Fruit fly (Drosophila melanogaster) whole organism, embryonic: Measurements from ENCODE around the gene CG17855.

Experiments
- Adf1 ChIP-seq: fragments of 200-800 bp; sonication (Bioruptor generic); IDR thresholded peaks from 2 replicates; pipeline ENCODE4 v1.3.6; 2022; ENCODE audit warnings: missing biosample characterization, missing genetic modification characterization
- C15 ChIP-seq: fragments of 200-800 bp; sonication (Bioruptor generic); IDR thresholded peaks from 3 replicates; pipeline ENCODE4 v1.3.6; 2022; ENCODE audit warnings: missing biosample characterization, missing genetic modification characterization
- CG11093 ChIP-seq: fragments of 200-800 bp; sonication (Bioruptor generic); IDR thresholded peaks from 3 replicates; pipeline ENCODE4 v1.3.6; 2022; ENCODE audit warnings: missing biosample characterization, missing genetic modification characterization
- CG11560 ChIP-seq: fragments of 200-800 bp; sonication (Bioruptor generic); IDR thresholded peaks from 3 replicates; pipeline ENCODE4 v1.3.6; 2022; ENCODE audit warnings: missing biosample characterization, missing genetic modification characterization
- CG13424 ChIP-seq: fragments of 200-800 bp; sonication (Bioruptor generic); optimal IDR thresholded peaks from 2 replicates; lab custom pipeline; 2019; ENCODE audit warnings: missing biosample characterization, mild to moderate bottlenecking, missing genetic modification characterization, moderate library complexity
- CG13775 ChIP-seq: fragments of 200-800 bp; sonication (Bioruptor generic); optimal IDR thresholded peaks from 3 replicates; lab custom pipeline; 2017; ENCODE audit warnings: missing biosample characterization, mild to moderate bottlenecking, missing genetic modification characterization
- CG15696 ChIP-seq: fragments of 200-800 bp; sonication (Bioruptor generic); optimal IDR thresholded peaks from 2 replicates; lab custom pipeline; 2019; ENCODE audit warnings: missing biosample characterization, mild to moderate bottlenecking, missing genetic modification characterization, moderate library complexity
- CG1602 ChIP-seq: fragments of 200-800 bp; sonication (Bioruptor generic); optimal IDR thresholded peaks from 3 replicates; lab custom pipeline; 2016; ENCODE audit warnings: missing biosample characterization, missing genetic modification characterization
- CG1603 ChIP-seq: fragments of 200-800 bp; sonication (Bioruptor generic); optimal IDR thresholded peaks from 2 replicates; lab custom pipeline; 2019; ENCODE audit warnings: missing biosample characterization, mild to moderate bottlenecking, missing genetic modification characterization, moderate library complexity
- CG1832 ChIP-seq: fragments of 200-800 bp; sonication (Bioruptor generic); optimal IDR thresholded peaks from 2 replicates; lab custom pipeline; 2017; ENCODE audit warnings: missing biosample characterization, mild to moderate bottlenecking, missing genetic modification characterization, inconsistent platforms
- CG18599 ChIP-seq: fragments of 200-800 bp; sonication (Bioruptor generic); optimal IDR thresholded peaks from 3 replicates; lab custom pipeline; 2017; ENCODE audit warnings: missing biosample characterization, missing genetic modification characterization, mild to moderate bottlenecking, moderate library complexity, missing genetic modification reagents
- CG2116 ChIP-seq: fragments of 200-800 bp; sonication (Bioruptor generic); optimal IDR thresholded peaks from 3 replicates; lab custom pipeline; 2018; ENCODE audit warnings: missing biosample characterization, mild to moderate bottlenecking, missing genetic modification characterization
- CG2129 ChIP-seq: fragments of 200-800 bp; sonication (Bioruptor generic); IDR thresholded peaks from 2 replicates; pipeline ENCODE4 v1.3.6; 2022; ENCODE audit warnings: missing biosample characterization, missing genetic modification characterization; ENCODE audit not compliant: partially characterized antibody
- CG4707 ChIP-seq: fragments of 200-800 bp; sonication (Bioruptor generic); optimal IDR thresholded peaks from 2 replicates; lab custom pipeline; 2018; ENCODE audit warnings: missing biosample characterization, mild to moderate bottlenecking, missing genetic modification characterization, moderate library complexity
- CG6254 ChIP-seq: fragments of 200-800 bp; sonication (Bioruptor generic); optimal IDR thresholded peaks from 3 replicates; lab custom pipeline; 2017; ENCODE audit warnings: mild to moderate bottlenecking, missing biosample characterization, missing genetic modification reagents, missing genetic modification characterization
- CG6272 ChIP-seq: fragments of 200-800 bp; sonication (Bioruptor generic); IDR thresholded peaks from 2 replicates; pipeline ENCODE4 v1.3.6; 2022; ENCODE audit warnings: missing biosample characterization, missing genetic modification characterization
- CG7745 ChIP-seq: fragments of 200-800 bp; sonication (Bioruptor generic); optimal IDR thresholded peaks from 2 replicates; lab custom pipeline; 2018; ENCODE audit warnings: missing biosample characterization, mild to moderate bottlenecking, missing genetic modification characterization, moderate library complexity
- CG8359 ChIP-seq: fragments of 200-800 bp; sonication (Bioruptor generic); optimal IDR thresholded peaks from 2 replicates; lab custom pipeline; 2017; ENCODE audit warnings: missing biosample characterization, mild to moderate bottlenecking, missing genetic modification characterization, borderline replicate concordance
- Deaf1 ChIP-seq: fragments of 200-800 bp; optimal IDR thresholded peaks from 3 replicates; lab custom pipeline; 2019; ENCODE audit warnings: missing biosample characterization, mild to moderate bottlenecking, missing genetic modification characterization, moderate library complexity
- Doc3 ChIP-seq: fragments of 200-800 bp; sonication (Bioruptor generic); IDR thresholded peaks from 3 replicates; pipeline ENCODE4 v1.3.6; 2022; ENCODE audit warnings: missing biosample characterization, missing genetic modification characterization; ENCODE audit not compliant: partially characterized antibody
- Meics ChIP-seq: fragments of 200-800 bp; sonication (Bioruptor generic); optimal IDR thresholded peaks from 2 replicates; lab custom pipeline; 2017; ENCODE audit warnings: missing biosample characterization, mild to moderate bottlenecking, missing genetic modification characterization
- Mrtf ChIP-seq: fragments of 200-800 bp; sonication (Bioruptor generic); IDR thresholded peaks from 3 replicates; pipeline ENCODE4 v1.3.6; 2022; ENCODE audit warnings: missing biosample characterization, missing genetic modification characterization
- Myb ChIP-seq: fragments of 200-800 bp; sonication (Bioruptor generic); optimal IDR thresholded peaks from 2 replicates; lab custom pipeline; 2016; ENCODE audit warnings: missing biosample characterization, missing genetic modification characterization
- Rfx ChIP-seq: fragments of 200-800 bp; sonication (Bioruptor generic); IDR thresholded peaks from 2 replicates; pipeline ENCODE4 v1.3.6; 2022; ENCODE audit warnings: missing biosample characterization, missing genetic modification characterization
- Xrp1 ChIP-seq: fragments of 200-800 bp; sonication (Bioruptor generic); IDR thresholded peaks from 2 replicates; pipeline ENCODE4 v1.3.6; 2022; ENCODE audit warnings: missing biosample characterization, missing genetic modification characterization
- aop ChIP-seq: fragments of 200-800 bp; sonication (Bioruptor generic); IDR thresholded peaks from 2 replicates; pipeline ENCODE4 v1.3.6; 2022; ENCODE audit warnings: missing biosample characterization, missing genetic modification characterization
- bigmax ChIP-seq: fragments of 200-800 bp; sonication (Bioruptor generic); optimal IDR thresholded peaks from 2 replicates; lab custom pipeline; 2018; ENCODE audit warnings: missing biosample characterization, mild to moderate bottlenecking, missing genetic modification characterization
- bsh ChIP-seq, 2 experiments: fragments of 200-800 bp; sonication (Bioruptor generic); optimal IDR thresholded peaks; 2 replicates each; lab custom pipeline; 2017 to 2018; ENCODE audit warnings: mild to moderate bottlenecking in 2 of 2, missing biosample characterization in 2 of 2, missing genetic modification characterization in 2 of 2, moderate library complexity in 1 of 2
- fu2 ChIP-seq: fragments of 200-800 bp; sonication (Bioruptor generic); optimal IDR thresholded peaks from 2 replicates; lab custom pipeline; 2016; ENCODE audit warnings: missing biosample characterization, missing genetic modification characterization
- gfzf ChIP-seq: fragments of 200-800 bp; sonication (Bioruptor generic); optimal IDR thresholded peaks from 2 replicates; lab custom pipeline; 2016; ENCODE audit warnings: missing biosample characterization, mild to moderate bottlenecking, missing genetic modification characterization, moderate library complexity
- hb ChIP-seq: fragments of 200-800 bp; sonication (Bioruptor generic); IDR thresholded peaks from 3 replicates; pipeline ENCODE4 v1.3.6; 2022; ENCODE audit warnings: missing biosample characterization, missing genetic modification characterization; ENCODE audit not compliant: partially characterized antibody
- ind ChIP-seq: fragments of 200-800 bp; sonication (Bioruptor generic); optimal IDR thresholded peaks from 3 replicates; lab custom pipeline; 2016; ENCODE audit warnings: missing biosample characterization, missing genetic modification characterization
- knrl ChIP-seq: fragments of 200-800 bp; sonication (Bioruptor generic); IDR thresholded peaks from 3 replicates; pipeline ENCODE4 v1.3.6; 2022; ENCODE audit warnings: missing biosample characterization, missing genetic modification characterization; ENCODE audit not compliant: partially characterized antibody
- lilli ChIP-seq: fragments of 200-800 bp; sonication (Bioruptor generic); optimal IDR thresholded peaks from 3 replicates; lab custom pipeline; 2016; ENCODE audit warnings: missing biosample characterization, missing genetic modification characterization
- sc ChIP-seq, 3 experiments: fragments of >200 bp in 2 of 3; fragments of 200-800 bp in 1 of 3; sonication (Bioruptor generic) in 1 of 3; optimal IDR thresholded peaks; 2 replicates in 2 of 3; 3 replicates in 1 of 3; lab custom pipeline; 2017; ENCODE audit warnings: mild to moderate bottlenecking in 1 of 3, missing biosample characterization in 1 of 3, missing genetic modification characterization in 1 of 3, missing genetic modification reagents in 1 of 3
- scrt ChIP-seq: fragments of 200-800 bp; sonication (Bioruptor generic); optimal IDR thresholded peaks from 2 replicates; lab custom pipeline; 2018; ENCODE audit warnings: missing biosample characterization, mild to moderate bottlenecking, missing genetic modification characterization, moderate library complexity
- sim ChIP-seq: fragments of 200-800 bp; sonication (Bioruptor generic); IDR thresholded peaks from 2 replicates; pipeline ENCODE4 v1.3.6; 2022; ENCODE audit warnings: missing biosample characterization, missing genetic modification characterization
- slou ChIP-seq: fragments of 200-800 bp; sonication (Bioruptor generic); optimal IDR thresholded peaks from 3 replicates; lab custom pipeline; 2016; ENCODE audit warnings: missing biosample characterization, missing genetic modification characterization
- ssp ChIP-seq: fragments of 200-800 bp; sonication (Bioruptor generic); IDR thresholded peaks from 2 replicates; pipeline ENCODE4 v1.3.6; 2022; ENCODE audit warnings: missing biosample characterization, missing genetic modification characterization
- stc ChIP-seq: fragments of 200-800 bp; sonication (Bioruptor generic); IDR thresholded peaks from 2 replicates; pipeline ENCODE4 v1.3.6; 2022; ENCODE audit warnings: missing biosample characterization, missing genetic modification characterization
- tll ChIP-seq, 2 experiments: fragments of 200-800 bp in 1 of 2; fragments of >200 bp in 1 of 2; sonication (Bioruptor generic) in 1 of 2; optimal IDR thresholded peaks; 2 replicates each; lab custom pipeline; 2017 to 2019; ENCODE audit warnings: missing biosample characterization in 2 of 2, missing genetic modification characterization in 2 of 2, mild to moderate bottlenecking in 1 of 2, moderate library complexity in 1 of 2
- toy ChIP-seq: fragments of 200-800 bp; sonication (Bioruptor generic); IDR thresholded peaks from 2 replicates; pipeline ENCODE4 v1.3.6; 2022; ENCODE audit warnings: missing biosample characterization, missing genetic modification characterization
- unc-4 ChIP-seq: fragments of 200-800 bp; sonication (Bioruptor generic); IDR thresholded peaks from 2 replicates; pipeline ENCODE4 v1.3.6; 2022; ENCODE audit warnings: missing biosample characterization, missing genetic modification characterization; ENCODE audit not compliant: partially characterized antibody
- vvl ChIP-seq: fragments of 200-800 bp; sonication (Bioruptor generic); IDR thresholded peaks from 2 replicates; pipeline ENCODE4 v1.3.6; 2022; ENCODE audit warnings: missing biosample characterization, missing genetic modification characterization
- wek ChIP-seq: fragments of 200-800 bp; sonication (Bioruptor generic); optimal IDR thresholded peaks from 3 replicates; lab custom pipeline; 2018; ENCODE audit warnings: missing biosample characterization, mild to moderate bottlenecking, missing genetic modification characterization, moderate library complexity
- wor ChIP-seq: fragments of 200-800 bp; sonication (Bioruptor generic); IDR thresholded peaks from 2 replicates; pipeline ENCODE4 v1.3.6; 2022; ENCODE audit warnings: missing biosample characterization, missing genetic modification characterization
- yki ChIP-seq: fragments of >200 bp; optimal IDR thresholded peaks from 3 replicates; lab custom pipeline; 2018
- zfh1 ChIP-seq: fragments of 200-800 bp; sonication (Bioruptor generic); IDR thresholded peaks from 3 replicates; pipeline ENCODE4 v1.3.6; 2022; ENCODE audit warnings: missing biosample characterization, missing genetic modification characterization

The CG17855 gene

DNA sequence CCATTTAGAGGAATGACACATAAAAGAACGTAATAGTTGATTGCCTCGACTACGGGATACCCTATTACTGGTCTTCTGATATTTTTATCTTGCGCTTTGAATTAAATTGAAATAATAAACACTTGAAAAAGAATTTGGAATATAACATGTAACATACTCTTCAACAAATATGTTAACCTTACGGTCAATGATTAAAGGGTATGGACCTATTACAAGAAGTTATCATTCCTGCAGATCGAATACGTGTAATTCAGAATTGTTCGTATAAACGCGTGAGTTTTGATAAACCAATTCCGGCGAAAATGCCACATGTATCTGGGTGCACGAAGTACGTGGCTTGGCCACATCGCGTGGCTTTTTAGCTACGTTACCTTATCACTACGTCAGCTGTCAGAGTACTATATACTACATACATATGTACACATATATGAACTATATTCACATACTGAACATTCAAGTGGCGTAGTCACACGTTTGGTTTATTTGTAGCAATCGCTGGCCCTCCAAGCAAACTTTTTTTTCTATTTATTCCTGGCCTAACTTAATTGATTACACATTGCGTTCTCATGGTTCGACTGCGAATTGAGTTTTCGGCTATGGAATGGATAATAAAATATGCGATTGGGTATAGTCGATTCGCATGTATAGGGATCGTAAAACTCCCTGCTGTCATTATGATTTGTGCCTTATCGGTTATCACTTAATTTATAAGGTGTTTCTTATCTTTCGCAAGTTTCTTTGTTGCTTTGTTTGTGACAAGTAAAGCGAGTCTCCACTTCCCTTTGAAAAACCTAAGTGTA, 41.9 kb upstream of the CG17855 start (continued):
- TF ChIP-seq CG2129 (GFP tag; lab: Robert Waterston, UW) (no peak), sim (GFP tag; lab: Robert Waterston, UW) (peak; percentile 45; the same call in 1 of the 2 replicates), toy (GFP tag; lab: Robert Waterston, UW) (no peak), CG6272 (GFP tag; lab: Robert Waterston, UW) (0 out of 2 replicates have a peak, but pooled peaks have one; percentile 30), CG2116 (GFP tag; lab: Kevin White, UChicago) (no peak), wor (no peak), CG13775 (GFP tag; lab: Kevin White, UChicago) (peak; percentile 26), Xrp1 (GFP tag; lab: Robert Waterston, UW) (peak; percentile 68), ind (peak; percentile 73), scrt (GFP tag; lab: Kevin White, UChicago) (peak; percentile 20), sc (optimal IDR thresholded peaks at IDR 0.05; lab: Kevin White, UChicago) (no peak), sc (GFP tag; optimal IDR thresholded peaks at IDR 0.05; lab: Kevin White, UChicago) (peak; percentile 24), CG1602 (GFP tag; lab: Kevin White, UChicago) (no peak), CG8359 (GFP tag; lab: Kevin White, UChicago) (no peak), CG4707 (GFP tag; lab: Kevin White, UChicago) (no peak), CG15696 (tag; lab: Kevin White, UChicago) (peak; percentile 30), Myb (GFP tag; lab: Kevin White, UChicago) (peak; percentile 27), CG1832 (GFP tag; lab: Kevin White, UChicago) (no peak), CG1603 (tag; lab: Kevin White, UChicago) (peak; percentile 67), stc (GFP tag; lab: Robert Waterston, UW) (peak; percentile 71), lilli (GFP tag; lab: Kevin White, UChicago) (peak; percentile 71), unc-4 (GFP tag; lab: Robert Waterston, UW) (no peak), slou (GFP tag; lab: Kevin White, UChicago) (peak; percentile 30), gfzf (no peak), Mrtf (GFP tag; lab: Robert Waterston, UW) (no peak), CG11093 (GFP tag; lab: Robert Waterston, UW) (peak; percentile 46; the same call in 1 of the 3 replicates), hb (GFP tag; lab: Robert Waterston, UW) (no peak), ssp (no peak), Deaf1 (peak; percentile 44), bsh (GFP tag; optimal IDR thresholded peaks at IDR 0.05; lab: Kevin White, UChicago) (peak in 1 of 2 experiments; percentile 63), CG7745 (tag; lab: Kevin White, UChicago) (no peak), tll (GFP tag; optimal IDR thresholded peaks at IDR 0.05; lab: Kevin White, UChicago) (no peak), CG18599 (GFP tag; lab: Kevin White, UChicago) (peak; percentile 75), zfh1 (peak; percentile 69; the same call in 2 of the 3 replicates), vvl (peak; percentile 84), knrl (no peak), Adf1 (GFP tag; lab: Robert Waterston, UW) (peak; percentile 24; the same call in 1 of the 2 replicates), CG13424 (peak; percentile 32), yki (lab: Kevin White, UChicago) (no peak), wek (GFP tag; lab: Kevin White, UChicago) (no peak), CG6254 (GFP tag; lab: Kevin White, UChicago) (no peak), bigmax (GFP tag; lab: Kevin White, UChicago) (no peak), fu2 (GFP tag; lab: Kevin White, UChicago) (no peak), aop (GFP tag; lab: Robert Waterston, UW) (no peak), CG11560 (no peak), Meics (GFP tag; lab: Kevin White, UChicago) (peak; percentile 75), C15 (GFP tag; lab: Robert Waterston, UW) (no peak), Rfx (GFP tag; lab: Robert Waterston, UW) (peak; percentile 66), Doc3 (GFP tag; lab: Robert Waterston, UW) (no peak)
